Fruit fly (Drosophila melanogaster) whole organism, embryonic: ENCODE data around the gene CG4230.

Source experiments
- Atf3 ChIP-seq: fragments of 200-800 bp; sonication (Bioruptor generic); optimal IDR thresholded peaks from 3 replicates; lab custom pipeline; 2016; ENCODE audit warnings: missing biosample characterization, missing genetic modification characterization
- Bdp1 ChIP-seq: fragments of 200-800 bp; sonication (Bioruptor generic); optimal IDR thresholded peaks from 3 replicates; lab custom pipeline; 2016; ENCODE audit warnings: missing biosample characterization, missing genetic modification characterization
- CG10979 ChIP-seq: fragments of 200-800 bp; sonication (Bioruptor generic); optimal IDR thresholded peaks from 2 replicates; lab custom pipeline; 2018; ENCODE audit warnings: missing biosample characterization, mild to moderate bottlenecking, missing genetic modification characterization, moderate library complexity
- CG13123 ChIP-seq: fragments of 200-800 bp; sonication (Bioruptor generic); optimal IDR thresholded peaks from 2 replicates; lab custom pipeline; 2016; ENCODE audit warnings: missing biosample characterization, missing genetic modification characterization
- CG13424 ChIP-seq: fragments of 200-800 bp; sonication (Bioruptor generic); optimal IDR thresholded peaks from 2 replicates; lab custom pipeline; 2019; ENCODE audit warnings: missing biosample characterization, mild to moderate bottlenecking, missing genetic modification characterization, moderate library complexity
- CG15601 ChIP-seq: fragments of 200-800 bp; sonication (Bioruptor generic); optimal IDR thresholded peaks from 3 replicates; lab custom pipeline; 2019; ENCODE audit warnings: missing biosample characterization, mild to moderate bottlenecking, missing genetic modification characterization, moderate library complexity
- CG1602 ChIP-seq: fragments of 200-800 bp; sonication (Bioruptor generic); optimal IDR thresholded peaks from 3 replicates; lab custom pipeline; 2016; ENCODE audit warnings: missing biosample characterization, missing genetic modification characterization
- CG17829 ChIP-seq: fragments of 200-800 bp; optimal IDR thresholded peaks from 2 replicates; lab custom pipeline; 2019; ENCODE audit warnings: missing biosample characterization, mild to moderate bottlenecking, missing genetic modification characterization, moderate library complexity
- CG18262 ChIP-seq: fragments of 200-800 bp; optimal IDR thresholded peaks from 3 replicates; lab custom pipeline; 2019; ENCODE audit warnings: missing biosample characterization, mild to moderate bottlenecking, missing genetic modification characterization, moderate library complexity
- CG2712 ChIP-seq: fragments of 200-800 bp; optimal IDR thresholded peaks from 3 replicates; lab custom pipeline; 2019; ENCODE audit warnings: missing biosample characterization, mild to moderate bottlenecking, missing genetic modification characterization, moderate library complexity
- CG3065 ChIP-seq: fragments of 200-800 bp; sonication (Bioruptor generic); optimal IDR thresholded peaks from 2 replicates; lab custom pipeline; 2016; ENCODE audit warnings: missing biosample characterization, missing genetic modification characterization
- CG34422 ChIP-seq: fragments of 200-800 bp; sonication (Bioruptor generic); IDR thresholded peaks from 3 replicates; pipeline ENCODE4 v1.3.6; 2022; ENCODE audit warnings: missing biosample characterization, missing genetic modification characterization
- CG4282 ChIP-seq: fragments of 200-800 bp; sonication (Bioruptor generic); optimal IDR thresholded peaks from 2 replicates; lab custom pipeline; 2016; ENCODE audit warnings: missing biosample characterization, missing genetic modification characterization
- CG4424 ChIP-seq: fragments of 200-800 bp; sonication (Bioruptor generic); optimal IDR thresholded peaks from 3 replicates; lab custom pipeline; 2016; ENCODE audit warnings: missing biosample characterization, missing genetic modification characterization
- CG6175 ChIP-seq: fragments of 200-800 bp; sonication (Bioruptor generic); IDR thresholded peaks from 3 replicates; pipeline ENCODE4 v1.3.6; 2022; ENCODE audit warnings: missing biosample characterization, missing genetic modification characterization
- CG6683 ChIP-seq: fragments of 200-800 bp; sonication (Bioruptor generic); optimal IDR thresholded peaks from 2 replicates; lab custom pipeline; 2017; ENCODE audit warnings: missing biosample characterization, mild to moderate bottlenecking, missing genetic modification characterization, missing genetic modification reagents
- CG6689 ChIP-seq: fragments of 200-800 bp; sonication (Bioruptor generic); IDR thresholded peaks from 2 replicates; pipeline ENCODE4 v1.3.6; 2022; ENCODE audit warnings: missing biosample characterization, missing genetic modification characterization
- CG6813 ChIP-seq: fragments of 200-800 bp; sonication (Bioruptor generic); optimal IDR thresholded peaks from 2 replicates; lab custom pipeline; 2017; ENCODE audit warnings: missing biosample characterization, missing genetic modification characterization, mild to moderate bottlenecking, moderate library complexity, missing genetic modification reagents
- CG7372 ChIP-seq: fragments of 200-800 bp; sonication (Bioruptor generic); IDR thresholded peaks from 2 replicates; pipeline ENCODE4 v1.3.6; 2022; ENCODE audit warnings: missing biosample characterization, missing genetic modification characterization
- CG7556 ChIP-seq: fragments of 200-800 bp; sonication (Bioruptor generic); optimal IDR thresholded peaks from 2 replicates; lab custom pipeline; 2017; ENCODE audit warnings: missing biosample characterization, mild to moderate bottlenecking, missing genetic modification characterization
- CG7987 ChIP-seq: fragments of 200-800 bp; sonication (Bioruptor generic); optimal IDR thresholded peaks from 2 replicates; lab custom pipeline; 2018; ENCODE audit warnings: missing biosample characterization, mild to moderate bottlenecking, missing genetic modification characterization, moderate library complexity
- CG8089 ChIP-seq: fragments of 200-800 bp; sonication (Bioruptor generic); optimal IDR thresholded peaks from 3 replicates; lab custom pipeline; 2016; ENCODE audit warnings: missing biosample characterization, missing genetic modification characterization
- CG8944 ChIP-seq: fragments of 200-800 bp; sonication (Bioruptor generic); optimal IDR thresholded peaks from 3 replicates; lab custom pipeline; 2016; ENCODE audit warnings: missing biosample characterization, missing genetic modification characterization
- Deaf1 ChIP-seq: fragments of 200-800 bp; optimal IDR thresholded peaks from 3 replicates; lab custom pipeline; 2019; ENCODE audit warnings: missing biosample characterization, mild to moderate bottlenecking, missing genetic modification characterization, moderate library complexity
- Drgx ChIP-seq: fragments of 200-800 bp; sonication (Bioruptor generic); IDR thresholded peaks from 2 replicates; pipeline ENCODE4 v1.3.6; 2022; ENCODE audit warnings: missing biosample characterization, missing genetic modification characterization
- Hmr ChIP-seq: fragments of 200-800 bp; sonication (Bioruptor generic); optimal IDR thresholded peaks from 3 replicates; lab custom pipeline; 2017; ENCODE audit warnings: mild to moderate bottlenecking, missing biosample characterization, missing genetic modification reagents, missing genetic modification characterization
- Mad ChIP-seq: fragments of 200-800 bp; sonication (Bioruptor generic); optimal IDR thresholded peaks from 2 replicates; lab custom pipeline; 2016; ENCODE audit warnings: missing biosample characterization, missing genetic modification characterization
- Mrtf ChIP-seq: fragments of 200-800 bp; sonication (Bioruptor generic); IDR thresholded peaks from 3 replicates; pipeline ENCODE4 v1.3.6; 2022; ENCODE audit warnings: missing biosample characterization, missing genetic modification characterization
- Nf-YB ChIP-seq: fragments of 200-800 bp; sonication (Bioruptor generic); optimal IDR thresholded peaks from 3 replicates; lab custom pipeline; 2019; ENCODE audit warnings: missing biosample characterization, mild to moderate bottlenecking, missing genetic modification characterization, moderate library complexity
- Rx ChIP-seq: fragments of 200-800 bp; sonication (Bioruptor generic); IDR thresholded peaks from 2 replicates; pipeline ENCODE4 v1.3.6; 2022; ENCODE audit warnings: missing biosample characterization, missing genetic modification characterization
- Taf1 ChIP-seq: fragments of 200-800 bp; sonication (Bioruptor generic); IDR thresholded peaks from 2 replicates; pipeline ENCODE4 v1.3.6; 2022; ENCODE audit warnings: missing biosample characterization, missing genetic modification characterization
- Usf ChIP-seq: fragments of 200-800 bp; sonication (Bioruptor generic); optimal IDR thresholded peaks from 2 replicates; lab custom pipeline; 2017; ENCODE audit warnings: missing genotype, missing biosample characterization, missing genetic modification characterization
- az2 ChIP-seq: fragments of 200-800 bp; sonication (Bioruptor generic); optimal IDR thresholded peaks from 3 replicates; lab custom pipeline; 2016; ENCODE audit warnings: missing biosample characterization, missing genetic modification characterization
- chn ChIP-seq: fragments of 200-800 bp; sonication (Bioruptor generic); optimal IDR thresholded peaks from 2 replicates; lab custom pipeline; 2016; ENCODE audit warnings: missing biosample characterization, missing genetic modification characterization
- dati ChIP-seq: fragments of 200-800 bp; sonication (Bioruptor generic); IDR thresholded peaks from 2 replicates; pipeline ENCODE4 v1.3.6; 2022; ENCODE audit warnings: missing biosample characterization, missing genetic modification characterization
- emc ChIP-seq: fragments of 200-800 bp; sonication (Bioruptor generic); optimal IDR thresholded peaks from 2 replicates; lab custom pipeline; 2016; ENCODE audit warnings: missing biosample characterization, missing genetic modification characterization
- fru ChIP-seq: fragments of >200 bp; optimal IDR thresholded peaks from 2 replicates; lab custom pipeline; 2017
- gro ChIP-seq: fragments of 200-800 bp; sonication (Bioruptor generic); optimal IDR thresholded peaks from 2 replicates; lab custom pipeline; 2016; ENCODE audit warnings: missing biosample characterization, missing genetic modification characterization
- ham ChIP-seq: fragments of 200-800 bp; sonication (Bioruptor generic); IDR thresholded peaks from 2 replicates; pipeline ENCODE4 v1.3.6; 2022; ENCODE audit warnings: missing biosample characterization, missing genetic modification characterization
- hth ChIP-seq: fragments of >200 bp; optimal IDR thresholded peaks from 2 replicates; lab custom pipeline; 2017; ENCODE audit warnings: inconsistent platforms
- lab ChIP-seq: fragments of 200-800 bp; sonication (Bioruptor generic); optimal IDR thresholded peaks from 3 replicates; lab custom pipeline; 2017; ENCODE audit warnings: missing biosample characterization, missing genetic modification characterization, mild to moderate bottlenecking, moderate library complexity, missing genetic modification reagents
- mam ChIP-seq: fragments of 200-800 bp; sonication (Bioruptor generic); optimal IDR thresholded peaks from 3 replicates; lab custom pipeline; 2016; ENCODE audit warnings: missing biosample characterization, missing genetic modification characterization
- otp ChIP-seq: fragments of 200-800 bp; sonication (Bioruptor generic); IDR thresholded peaks from 3 replicates; pipeline ENCODE4, ENCODE4 v1.3.6; 2022; ENCODE audit warnings: missing biosample characterization, missing genetic modification characterization
- pb ChIP-seq: fragments of 200-800 bp; sonication (Bioruptor generic); optimal IDR thresholded peaks from 3 replicates; lab custom pipeline; 2016; ENCODE audit warnings: missing biosample characterization, missing genetic modification characterization
- pum ChIP-seq: fragments of 200-800 bp; sonication (Bioruptor generic); optimal IDR thresholded peaks from 2 replicates; lab custom pipeline; 2016; ENCODE audit warnings: missing biosample characterization, missing genetic modification characterization
- pzg ChIP-seq: fragments of 200-800 bp; sonication (Bioruptor generic); optimal IDR thresholded peaks from 3 replicates; lab custom pipeline; 2018; ENCODE audit warnings: missing biosample characterization, mild to moderate bottlenecking, missing genetic modification characterization, moderate library complexity
- ranshi ChIP-seq: fragments of 200-800 bp; sonication (Bioruptor generic); IDR thresholded peaks from 2 replicates; pipeline ENCODE4 v1.3.6; 2022; ENCODE audit warnings: missing biosample characterization, missing genetic modification characterization
- row ChIP-seq: fragments of 200-800 bp; sonication (Bioruptor generic); IDR thresholded peaks from 3 replicates; pipeline ENCODE4 v1.3.6; 2022; ENCODE audit warnings: missing biosample characterization, missing genetic modification characterization
- schlank ChIP-seq: fragments of 200-800 bp; sonication (Bioruptor generic); optimal IDR thresholded peaks from 2 replicates; lab custom pipeline; 2018; ENCODE audit warnings: missing biosample characterization, mild to moderate bottlenecking, missing genetic modification characterization
- slp2 ChIP-seq: fragments of 200-800 bp; sonication (Bioruptor generic); optimal IDR thresholded peaks from 2 replicates; lab custom pipeline; 2016; ENCODE audit warnings: missing biosample characterization, missing genetic modification characterization
- tna ChIP-seq: fragments of 200-800 bp; sonication (Bioruptor generic); IDR thresholded peaks from 2 replicates; pipeline ENCODE4 v1.3.6; 2022; ENCODE audit warnings: missing biosample characterization, missing genetic modification characterization; ENCODE audit not compliant: partially characterized antibody

CG4230 gene

DNA sequence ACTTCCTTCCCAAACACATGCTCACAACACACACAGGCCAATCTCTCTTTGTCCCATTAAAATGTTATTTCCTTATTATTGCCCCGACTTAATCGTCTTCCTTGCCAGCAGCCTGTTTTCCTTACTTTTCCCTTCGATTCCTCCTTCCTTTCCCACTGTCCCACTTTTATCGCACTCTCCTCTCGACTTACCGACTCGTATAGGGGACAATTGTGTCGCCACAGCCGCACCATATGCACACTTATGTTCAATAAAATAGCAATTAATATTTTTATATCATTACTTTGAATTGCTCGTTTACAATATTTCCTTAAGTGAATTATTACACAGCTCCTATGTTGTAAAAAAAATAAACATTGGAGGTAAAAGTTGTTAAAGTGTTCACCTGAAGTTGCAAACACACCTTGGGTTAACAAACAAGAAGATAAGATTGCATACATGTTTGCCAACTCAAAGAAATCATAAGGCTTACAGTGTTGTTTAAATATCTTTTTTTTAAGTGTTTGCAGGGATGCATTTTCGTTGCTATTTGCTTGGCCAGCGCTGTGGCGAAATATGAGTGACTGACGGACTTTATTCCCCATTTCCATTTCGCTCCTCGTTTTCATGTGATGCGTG, 9.0 kb upstream of the CG4230 start (continued):
- TF ChIP-seq CG4282 (GFP tag; lab: Kevin White, UChicago) = no peak
- no peak for TF ChIP-seq CG6175
- TF ChIP-seq Mad (GFP tag; lab: Kevin White, UChicago) = peak; percentile 68
- TF ChIP-seq pb (GFP tag; lab: Kevin White, UChicago) = peak; percentile 68
- TF ChIP-seq Mrtf (GFP tag; lab: Robert Waterston, UW) = no peak; the same call in 2 of the 3 replicates
- TF ChIP-seq pum (GFP tag; lab: Kevin White, UChicago) = peak; percentile 55
- TF ChIP-seq CG13424 (tag; lab: Kevin White, UChicago) = peak; percentile 80
- TF ChIP-seq ranshi = peak; percentile 46; the same call in 1 of the 2 replicates
- TF ChIP-seq Drgx (GFP tag; lab: Robert Waterston, UW) = peak; percentile 67
- no peak for TF ChIP-seq dati
- TF ChIP-seq gro = peak; percentile 72
- no peak for TF ChIP-seq Taf1 (GFP tag; lab: Robert Waterston, UW)
- peak; percentile 54 for TF ChIP-seq CG7987 (GFP tag; lab: Kevin White, UChicago)
- peak; percentile 69 for TF ChIP-seq row (GFP tag; lab: Robert Waterston, UW)
- peak; percentile 70; the same call in 1 of the 3 replicates for TF ChIP-seq otp
- TF ChIP-seq mam (GFP tag; lab: Kevin White, UChicago) = peak; percentile 59
- no peak for TF ChIP-seq CG3065 (GFP tag; lab: Kevin White, UChicago)
- peak; percentile 68 for TF ChIP-seq chn
- TF ChIP-seq CG34422 (GFP tag; lab: Robert Waterston, UW) = peak; percentile 49; the same call in 1 of the 3 replicates
- TF ChIP-seq CG8089 (GFP tag; lab: Kevin White, UChicago) = peak; percentile 58
- TF ChIP-seq CG8944 (GFP tag; lab: Kevin White, UChicago) = peak; percentile 13
- TF ChIP-seq az2 = peak; percentile 78
- peak; percentile 90 for TF ChIP-seq CG7556 (GFP tag; lab: Kevin White, UChicago)
- no peak for TF ChIP-seq slp2 (GFP tag; lab: Kevin White, UChicago)
- TF ChIP-seq Hmr (GFP tag; lab: Kevin White, UChicago) = peak; percentile 78
- no peak for TF ChIP-seq fru
- peak; percentile 36 for TF ChIP-seq schlank (tag; lab: Kevin White, UChicago)
- TF ChIP-seq hth = no peak
- TF ChIP-seq pzg = no peak
- peak; percentile 77 for TF ChIP-seq CG15601 (tag; lab: Kevin White, UChicago)
- peak; percentile 21 for TF ChIP-seq Atf3
- peak; percentile 85 for TF ChIP-seq CG18262
- TF ChIP-seq Nf-YB (GFP tag; lab: Kevin White, UChicago) = peak; percentile 66
- TF ChIP-seq CG13123 (GFP tag; lab: Kevin White, UChicago) = peak; percentile 36
- TF ChIP-seq Rx (GFP tag; lab: Robert Waterston, UW) = peak; percentile 62
- TF ChIP-seq Deaf1 (tag; lab: Kevin White, UChicago) = peak; percentile 61
- peak; percentile 61 for TF ChIP-seq CG6813 (GFP tag; lab: Kevin White, UChicago)
- TF ChIP-seq CG6683 (GFP tag; lab: Kevin White, UChicago) = peak; percentile 57
- no peak for TF ChIP-seq ham
- 0 out of 2 replicates have a peak, but pooled peaks have one; percentile 46 for TF ChIP-seq CG7372 (GFP tag; lab: Robert Waterston, UW)
- peak; percentile 46 for TF ChIP-seq emc (GFP tag; lab: Kevin White, UChicago)
- peak; percentile 83 for TF ChIP-seq CG2712 (tag; lab: Kevin White, UChicago)
- peak; percentile 54 for TF ChIP-seq CG1602 (GFP tag; lab: Kevin White, UChicago)
- peak; percentile 39 for TF ChIP-seq Usf (GFP tag; lab: Kevin White, UChicago)
- TF ChIP-seq CG4424 (GFP tag; lab: Kevin White, UChicago) = peak; percentile 76
- TF ChIP-seq lab (GFP tag; lab: Kevin White, UChicago) = peak; percentile 88
- TF ChIP-seq CG17829 (tag; lab: Kevin White, UChicago) = peak; percentile 78
- TF ChIP-seq tna = no peak
- peak; percentile 46 for TF ChIP-seq Bdp1
- peak; percentile 79 for TF ChIP-seq CG10979 (tag; lab: Kevin White, UChicago)
- peak; percentile 73 for TF ChIP-seq CG6689 (GFP tag; lab: Robert Waterston, UW)
